Worm (Caenorhabditis elegans) whole organism, late embryonic: ENCODE measurements around the gene abf-6.

Experiments used
- C08G9.2 ChIP-seq: sonication (generic microtip); optimal IDR thresholded peaks from 2 replicates; lab custom pipeline; 2016; ENCODE audit warnings: mild to moderate bottlenecking, missing genetic modification characterization, moderate library complexity, missing compliant biosample characterization
- F13H6.1 ChIP-seq: sonication (generic microtip); optimal IDR thresholded peaks from 2 replicates; lab custom pipeline; 2016; ENCODE audit warnings: missing genetic modification characterization, missing compliant biosample characterization
- T23F11.4 ChIP-seq: fragments of 200-800 bp; sonication (Bioruptor generic); optimal IDR thresholded peaks from 2 replicates; lab custom pipeline; 2018; ENCODE audit warnings: mild to moderate bottlenecking, missing genetic modification characterization, missing compliant biosample characterization
- Y22D7AL.16 ChIP-seq: sonication (generic microtip); optimal IDR thresholded peaks from 2 replicates; lab custom pipeline; 2016; ENCODE audit warnings: missing genetic modification characterization, missing compliant biosample characterization
- ahr-1 ChIP-seq: sonication (generic microtip); optimal IDR thresholded peaks from 2 replicates; lab custom pipeline; 2016; ENCODE audit warnings: missing genetic modification characterization, missing compliant biosample characterization
- ama-1 ChIP-seq: fragments of 150-350 bp; optimal IDR thresholded peaks from 2 replicates; lab custom pipeline; 2014
- fkh-10 ChIP-seq: fragments of 150-350 bp; optimal IDR thresholded peaks from 2 replicates; lab custom pipeline; 2014; ENCODE audit warnings: missing biosample characterization, missing genetic modification reagents, missing genetic modification characterization
- odd-2 ChIP-seq: sonication (generic microtip); optimal IDR thresholded peaks from 2 replicates; lab custom pipeline; 2017; ENCODE audit warnings: antibody characterized with exemption, mild to moderate bottlenecking, missing genetic modification characterization, missing compliant biosample characterization
- unc-55 ChIP-seq: sonication (generic microtip); optimal IDR thresholded peaks from 2 replicates; lab custom pipeline; 2017; ENCODE audit warnings: missing biosample characterization, missing genetic modification reagents, missing genetic modification characterization
- unc-86 ChIP-seq: sonication (generic microtip); optimal IDR thresholded peaks from 2 replicates; lab custom pipeline; 2016; ENCODE audit warnings: missing genetic modification characterization, missing compliant biosample characterization
- zip-5 ChIP-seq: sonication (generic microtip); optimal IDR thresholded peaks from 2 replicates; lab custom pipeline; 2016; ENCODE audit warnings: missing genetic modification characterization, missing compliant biosample characterization

ce11 chrX:12780674-12781073, 13.2 kb upstream of the abf-6 start:
- no peak for TF ChIP-seq ama-1 (lab: Kevin White, UChicago)
- TF ChIP-seq ahr-1 (tag; lab: Kevin White, UChicago), result no peak
- no peak for TF ChIP-seq odd-2 (tag; lab: Kevin White, UChicago)
- TF ChIP-seq zip-5, result no peak
- TF ChIP-seq T23F11.4 (GFP tag; lab: Kevin White, UChicago), result no peak
- TF ChIP-seq F13H6.1 (tag; lab: Kevin White, UChicago), result no peak
- TF ChIP-seq unc-55, result no peak
- no peak for TF ChIP-seq C08G9.2 (tag; lab: Kevin White, UChicago)
- TF ChIP-seq unc-86 (tag; lab: Kevin White, UChicago), result no peak
- TF ChIP-seq Y22D7AL.16, result no peak
- TF ChIP-seq fkh-10 (GFP tag; lab: Kevin White, UChicago), result no peak
